Worm (Caenorhabditis elegans) whole organism, late embryonic: Measurements from ENCODE around the gene irld-33.

Source experiments
- nhr-11 ChIP-seq: fragments of 150-350 bp; optimal IDR thresholded peaks from 2 replicates; lab custom pipeline; 2014; ENCODE audit warnings: missing biosample characterization, missing genetic modification characterization
- sox-2 ChIP-seq: fragments of 200-800 bp; sonication (Bioruptor generic); IDR thresholded peaks from 2 replicates; pipeline ENCODE4 v1.3.6; 2022; ENCODE audit warnings: missing genetic modification reagents, missing genetic modification characterization, missing compliant biosample characterization
- tbx-2 ChIP-seq: sonication (generic microtip); optimal IDR thresholded peaks from 2 replicates; lab custom pipeline; 2016; ENCODE audit warnings: missing genetic modification characterization, missing compliant biosample characterization

ce11 chrII:1787208-1787607 lies 48.4 kb downstream of the irld-33 start:
- TF ChIP-seq tbx-2 (tag; lab: Kevin White, UChicago) (no peak), nhr-11 (tag; lab: Kevin White, UChicago) (no peak), sox-2 (GFP tag; lab: Robert Waterston, UW) (no peak)
